Worm (Caenorhabditis elegans): ENCODE data around the gene Y69A2AR.22.

ce11 chrIV:2488520-2488919, 19.2 kb downstream of the Y69A2AR.22 start, which contains the start of gene Y69A2AR.19:
- TF ChIP-seq tra-4 (tag; optimal IDR thresholded peaks at IDR 0.05) (no peak), tbx-37 (GFP tag; conservative IDR thresholded peaks at IDR 0.05) (no peak), pes-1 (GFP tag; IDR thresholded peaks at IDR 0.05) (no peak), ama-1 (optimal IDR thresholded peaks at IDR 0.05) (no peak)
